Worm (Caenorhabditis elegans) whole organism, L4 larva: ENCODE measurements around the gene K05F1.10.

Experiments used
- F37D6.2 ChIP-seq: sonication (generic microtip); optimal IDR thresholded peaks from 2 replicates; lab custom pipeline; 2016; ENCODE audit warnings: mild to moderate bottlenecking, missing genetic modification characterization, missing compliant biosample characterization
- R02D3.7 ChIP-seq: fragments of 150-350 bp; sonication (generic microtip); optimal IDR thresholded peaks from 3 replicates; lab custom pipeline; 2014; ENCODE audit warnings: missing biosample characterization, missing genetic modification characterization
- T20F7.1 ChIP-seq: fragments of 200-800 bp; sonication (Bioruptor generic); optimal IDR thresholded peaks from 2 replicates; lab custom pipeline; 2018; ENCODE audit warnings: mild to moderate bottlenecking, missing genetic modification characterization, missing compliant biosample characterization
- ZK546.5 ChIP-seq, 2 experiments: sonication (generic microtip); optimal IDR thresholded peaks; 2 replicates each; lab custom pipeline; 2017; ENCODE audit warnings: missing biosample characterization in 2 of 2, missing genetic modification characterization in 2 of 2
- arid-1 ChIP-seq: fragments of 200-800 bp; sonication (Bioruptor generic); conservative IDR thresholded peaks from 2 replicates; pipeline ENCODE4 v1.3.6; 2022; ENCODE audit warnings: missing genetic modification reagents, missing genetic modification characterization, missing compliant biosample characterization
- ceh-20 ChIP-seq: fragments of 200-800 bp; sonication (Bioruptor generic); IDR thresholded peaks from 2 replicates; pipeline ENCODE4 v1.3.6; 2022; ENCODE audit warnings: missing genetic modification reagents, missing genetic modification characterization, missing compliant biosample characterization
- ceh-82 ChIP-seq: sonication (generic microtip); optimal IDR thresholded peaks from 2 replicates; lab custom pipeline; 2017; ENCODE audit warnings: missing biosample characterization, missing genetic modification characterization
- ctbp-1 ChIP-seq: fragments of 200-800 bp; sonication (Bioruptor generic); IDR thresholded peaks from 2 replicates; pipeline ENCODE4 v1.3.6; 2022; ENCODE audit warnings: missing genetic modification reagents, missing genetic modification characterization, missing compliant biosample characterization
- daf-12 ChIP-seq: fragments of 150-350 bp; optimal IDR thresholded peaks from 2 replicates; lab custom pipeline; 2014; ENCODE audit warnings: missing biosample characterization, missing genetic modification reagents, missing genetic modification characterization
- daf-16 ChIP-seq, 3 experiments: sonication (generic microtip); optimal IDR thresholded peaks; 2 replicates each; lab custom pipeline; 2016 to 2017; ENCODE audit warnings: missing genetic modification characterization in 3 of 3, missing genetic modification reagents in 3 of 3, mild to moderate bottlenecking in 2 of 3, missing compliant biosample characterization in 2 of 3, missing biosample characterization in 1 of 3, moderate library complexity in 1 of 3
- daf-19 ChIP-seq: fragments of 200-800 bp; sonication (Bioruptor generic); conservative IDR thresholded peaks from 2 replicates; pipeline ENCODE4 v1.3.6; 2022; ENCODE audit warnings: missing genetic modification characterization, missing compliant biosample characterization
- daf-8 ChIP-seq: fragments of 200-800 bp; sonication (Bioruptor generic); IDR thresholded peaks from 2 replicates; pipeline ENCODE4 v1.3.6; 2022; ENCODE audit warnings: missing genetic modification characterization, missing compliant biosample characterization
- dmd-8 ChIP-seq: fragments of 200-800 bp; sonication (Bioruptor generic); IDR thresholded peaks from 2 replicates; pipeline ENCODE4 v1.3.6; 2022; ENCODE audit warnings: missing genetic modification characterization, missing compliant biosample characterization
- dpl-1 ChIP-seq: fragments of 150-350 bp; optimal IDR thresholded peaks from 2 replicates; lab custom pipeline; 2014; ENCODE audit warnings: missing biosample characterization, missing genetic modification reagents, missing genetic modification characterization
- dve-1 ChIP-seq: sonication (generic microtip); optimal IDR thresholded peaks from 2 replicates; lab custom pipeline; 2017; ENCODE audit warnings: antibody characterized with exemption, mild to moderate bottlenecking, missing genetic modification characterization, missing compliant biosample characterization; ENCODE audit not compliant: insufficient read depth
- egl-43 ChIP-seq: fragments of 200-800 bp; sonication (Bioruptor generic); IDR thresholded peaks from 2 replicates; pipeline ENCODE4 v1.3.6; 2022; ENCODE audit warnings: missing genetic modification reagents, missing genetic modification characterization, missing compliant biosample characterization
- fos-1 ChIP-seq: fragments of 150-350 bp; optimal IDR thresholded peaks from 2 replicates; lab custom pipeline; 2014; ENCODE audit warnings: missing biosample characterization, missing genetic modification characterization
- hlh-30 ChIP-seq: sonication (generic microtip); optimal IDR thresholded peaks from 2 replicates; lab custom pipeline; 2017; ENCODE audit warnings: antibody characterized with exemption, mild to moderate bottlenecking, missing genetic modification characterization, missing compliant biosample characterization; ENCODE audit not compliant: insufficient read depth
- lim-7 ChIP-seq: fragments of 200-800 bp; sonication (Bioruptor generic); IDR thresholded peaks from 2 replicates; pipeline ENCODE4 v1.3.6; 2022; ENCODE audit warnings: missing genetic modification characterization, missing compliant biosample characterization
- lin-13 ChIP-seq: fragments of 150-350 bp; optimal IDR thresholded peaks from 2 replicates; lab custom pipeline; 2014; ENCODE audit warnings: missing biosample characterization, missing genetic modification reagents, missing genetic modification characterization
- lin-15B ChIP-seq: fragments of 150-350 bp; sonication (generic microtip); optimal IDR thresholded peaks from 3 replicates; lab custom pipeline; 2014; ENCODE audit warnings: missing biosample characterization, missing genetic modification characterization
- lin-29 ChIP-seq: fragments of 200-800 bp; sonication (Bioruptor generic); IDR thresholded peaks from 2 replicates; pipeline ENCODE4 v1.3.6; 2022; ENCODE audit warnings: missing genetic modification reagents, missing genetic modification characterization, missing compliant biosample characterization
- lin-38 ChIP-seq: fragments of 200-800 bp; sonication (Bioruptor generic); IDR thresholded peaks from 2 replicates; pipeline ENCODE4 v1.3.6; 2022; ENCODE audit warnings: missing genetic modification reagents, missing genetic modification characterization, missing compliant biosample characterization
- lir-3 ChIP-seq: sonication (generic microtip); optimal IDR thresholded peaks from 2 replicates; lab custom pipeline; 2016; ENCODE audit warnings: mild to moderate bottlenecking, missing genetic modification characterization, missing compliant biosample characterization
- lsy-2 ChIP-seq, 2 experiments: fragments of 150-350 bp in 1 of 2; sonication (generic microtip) in 1 of 2; optimal IDR thresholded peaks; 2 replicates each; lab custom pipeline; 2014 to 2017; ENCODE audit warnings: missing biosample characterization in 2 of 2, missing genetic modification characterization in 2 of 2
- mes-2 ChIP-seq: sonication (generic microtip); optimal IDR thresholded peaks from 2 replicates; lab custom pipeline; 2016; ENCODE audit warnings: missing genotype, mild to moderate bottlenecking, missing genetic modification characterization, missing compliant biosample characterization; ENCODE audit not compliant: poor library complexity, severe bottlenecking
- nhr-11 ChIP-seq: fragments of 150-350 bp; optimal IDR thresholded peaks from 2 replicates; lab custom pipeline; 2014; ENCODE audit warnings: missing biosample characterization, missing genetic modification characterization
- nhr-25 ChIP-seq: sonication (generic microtip); optimal IDR thresholded peaks from 2 replicates; lab custom pipeline; 2017; ENCODE audit warnings: missing genetic modification characterization, mild to moderate bottlenecking, missing compliant biosample characterization, antibody characterized with exemption, moderate library complexity, borderline replicate concordance; ENCODE audit not compliant: insufficient read depth
- nhr-28 ChIP-seq: fragments of 150-350 bp; optimal IDR thresholded peaks from 2 replicates; lab custom pipeline; 2014; ENCODE audit warnings: missing biosample characterization, missing genetic modification characterization
- nhr-6 ChIP-seq: fragments of 150-350 bp; optimal IDR thresholded peaks from 2 replicates; lab custom pipeline; 2014; ENCODE audit warnings: missing biosample characterization, missing genetic modification characterization
- nhr-76 ChIP-seq: fragments of 150-350 bp; optimal IDR thresholded peaks from 2 replicates; lab custom pipeline; 2014; ENCODE audit warnings: missing biosample characterization, missing genetic modification characterization
- rbr-2 ChIP-seq: sonication (generic microtip); optimal IDR thresholded peaks from 2 replicates; lab custom pipeline; 2016; ENCODE audit warnings: missing genotype, missing genetic modification characterization, missing compliant biosample characterization
- saeg-2 ChIP-seq: fragments of 200-800 bp; sonication (Bioruptor generic); IDR thresholded peaks from 2 replicates; pipeline ENCODE4 v1.3.6; 2022; ENCODE audit warnings: missing genetic modification reagents, missing genetic modification characterization, missing compliant biosample characterization
- set-16 ChIP-seq: fragments of 200-800 bp; sonication (Bioruptor generic); IDR thresholded peaks from 2 replicates; pipeline ENCODE4 v1.3.6; 2022; ENCODE audit warnings: missing genetic modification reagents, missing genetic modification characterization, missing compliant biosample characterization
- skn-1 ChIP-seq: fragments of 150-350 bp; optimal IDR thresholded peaks from 2 replicates; lab custom pipeline; 2014; ENCODE audit warnings: missing biosample characterization, missing genetic modification characterization
- spr-3 ChIP-seq: fragments of 200-800 bp; sonication (Bioruptor generic); optimal IDR thresholded peaks from 2 replicates; lab custom pipeline; 2018; ENCODE audit warnings: mild to moderate bottlenecking, missing genetic modification characterization, missing compliant biosample characterization
- unc-130 ChIP-seq: sonication (generic microtip); optimal IDR thresholded peaks from 2 replicates; lab custom pipeline; 2016; ENCODE audit warnings: missing genetic modification reagents, missing genetic modification characterization, missing compliant biosample characterization
- unc-62 ChIP-seq, 3 experiments: fragments of 150-350 bp in 1 of 3; sonication (generic microtip); optimal IDR thresholded peaks in 2 of 3; peaks in 1 of 3; 1 replicate in 1 of 3; 2 replicates in 2 of 3; lab custom pipeline; 2014 to 2017; ENCODE audit warnings: missing biosample characterization in 3 of 3, missing genetic modification characterization in 3 of 3, missing genetic modification reagents in 3 of 3, missing genotype in 1 of 3
- zfp-2 ChIP-seq: sonication (generic microtip); optimal IDR thresholded peaks from 2 replicates; lab custom pipeline; 2016; ENCODE audit warnings: mild to moderate bottlenecking, missing genetic modification characterization, missing compliant biosample characterization
- zfp-3 ChIP-seq: fragments of 200-800 bp; sonication (Bioruptor generic); conservative IDR thresholded peaks from 2 replicates; pipeline ENCODE4 v1.3.6; 2022; ENCODE audit warnings: missing genetic modification reagents, missing genetic modification characterization, missing compliant biosample characterization
- zip-11 ChIP-seq: fragments of 200-800 bp; sonication (Bioruptor generic); IDR thresholded peaks from 2 replicates; pipeline ENCODE4 v1.3.6; 2022; ENCODE audit warnings: missing genetic modification characterization, missing compliant biosample characterization

K05F1.10 gene

ce11 chrII:5841053-5841547 lies 35.8 kb upstream of the K05F1.10 start, which contains the start of gene lec-5:
Gene lec-5 (minus strand): TSS chrII:5841103.
- TF ChIP-seq daf-8 (GFP tag; lab: Robert Waterston, UW) (no peak), daf-16 (GFP tag; optimal IDR thresholded peaks at IDR 0.05; lab: Kevin White, UChicago) (peak in 1 of 2 experiments; percentile 94), daf-16 (tag; optimal IDR thresholded peaks at IDR 0.05; lab: Kevin White, UChicago) (no peak), nhr-11 (tag; lab: Kevin White, UChicago) (peak; percentile 34)

- TF ChIP-seq R02D3.7 (tag; lab: Kevin White, UChicago) (peak; percentile 88), mes-2 (tag; lab: Kevin White, UChicago) (peak; percentile 57), nhr-6 (tag; lab: Kevin White, UChicago) (no peak), rbr-2 (tag; lab: Kevin White, UChicago) (no peak), daf-12 (tag; lab: Kevin White, UChicago) (no peak), F37D6.2 (no peak), daf-16 (GFP tag; optimal IDR thresholded peaks at IDR 0.05; lab: Kevin White, UChicago) (no peak), daf-16 (tag; optimal IDR thresholded peaks at IDR 0.05; lab: Kevin White, UChicago) (peak; percentile 24), dpl-1 (GFP tag; lab: Kevin White, UChicago) (peak; percentile 12), lir-3 (tag; lab: Kevin White, UChicago) (no peak), ceh-20 (no peak), unc-62 (GFP tag; optimal IDR thresholded peaks at IDR 0.05 in 1 of 2; lab: Kevin White, UChicago) (no peak), unc-62 (tag; optimal IDR thresholded peaks at IDR 0.05; lab: Kevin White, UChicago) (no peak), zip-11 (no peak), lsy-2 (tag; optimal IDR thresholded peaks at IDR 0.05; lab: Kevin White, UChicago) (peak in 1 of 2 experiments; percentile 54), lin-38 (GFP tag; lab: Robert Waterston, UW) (no peak), fos-1 (tag; lab: Kevin White, UChicago) (no peak)
These were observed 34.0 kb upstream of the K05F1.10 start, which contains the start of gene ZK1248.19 for ce11 chrII:5839227-5839626. Gene ZK1248.19 (minus strand): TSS chrII:5839414.

DNA sequence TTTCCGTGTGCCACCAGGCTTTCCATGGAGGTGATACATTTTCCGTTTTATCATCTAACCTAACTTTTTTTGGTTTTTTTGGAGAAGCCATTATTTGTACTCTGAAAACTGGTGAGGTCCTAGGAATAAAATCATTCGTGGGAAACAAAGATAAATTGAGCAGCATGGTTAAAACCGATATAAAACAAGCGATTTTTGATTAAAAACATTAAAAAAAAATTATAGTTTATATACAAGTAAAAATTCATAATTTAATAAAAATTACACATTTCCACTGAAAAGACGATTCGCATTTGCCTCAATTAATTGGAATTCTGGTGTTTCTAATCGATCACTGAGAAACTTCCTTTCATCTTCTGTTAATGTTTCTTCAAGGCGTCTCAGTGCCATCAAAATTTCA lies 33.2 kb upstream of the K05F1.10 start, which contains the start of gene ZK1248.15:
ZK1248.15 (minus strand) TSS at position 101 of the 400 bp plus-strand sequence.
- TF ChIP-seq lin-29 (GFP tag; lab: Robert Waterston, UW) (no peak), unc-62 (GFP tag; optimal IDR thresholded peaks at IDR 0.05 in 1 of 2; lab: Kevin White, UChicago) (peak in 1 of 2 experiments; percentile 86), unc-62 (tag; optimal IDR thresholded peaks at IDR 0.05; lab: Kevin White, UChicago) (no peak), ZK546.5 (tag; optimal IDR thresholded peaks at IDR 0.05; lab: Kevin White, UChicago) (no peak), lin-13 (GFP tag; lab: Kevin White, UChicago) (no peak)
- TF ChIP-seq, all 104 proteins: peak for 1

DNA sequence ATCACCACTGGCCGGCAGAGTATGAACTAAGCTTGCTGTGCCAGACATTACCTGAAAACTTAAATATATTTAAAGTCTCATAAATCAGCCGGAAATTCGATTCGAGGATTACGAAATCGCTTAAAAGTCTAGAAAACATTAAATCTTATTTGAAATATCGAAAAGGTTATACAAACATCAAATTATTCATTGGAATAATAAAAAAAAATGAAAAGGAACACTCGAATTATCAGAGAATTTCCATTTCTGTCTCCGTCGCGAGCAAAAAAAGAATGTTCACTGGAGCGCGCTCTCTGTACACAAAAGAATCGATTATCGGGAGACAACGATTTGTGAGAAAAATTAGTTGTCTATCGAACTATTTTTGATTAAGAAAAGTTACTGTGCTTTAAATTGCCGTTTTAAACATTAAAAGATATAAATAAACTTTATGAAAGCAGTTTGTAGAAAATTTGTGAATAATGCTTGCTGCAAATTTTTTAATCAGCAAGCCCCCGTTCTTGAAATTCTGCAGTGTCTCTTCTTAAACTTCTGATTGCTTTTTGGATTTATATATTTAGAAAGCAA lies 31.0 kb upstream of the K05F1.10 start, which contains the start of gene fzo-1:
fzo-1 (minus strand) TSS at position 51 of the 567 bp plus-strand sequence.
- TF ChIP-seq lin-15B (no peak), unc-130 (GFP tag; lab: Kevin White, UChicago) (peak; percentile 41), nhr-76 (tag; lab: Kevin White, UChicago) (no peak), dve-1 (tag; lab: Kevin White, UChicago) (peak; percentile 8), zfp-2 (tag; lab: Kevin White, UChicago) (no peak), hlh-30 (tag; lab: Kevin White, UChicago) (peak; percentile 36), ceh-82 (tag; lab: Kevin White, UChicago) (no peak), lin-13 (GFP tag; lab: Kevin White, UChicago) (no peak), set-16 (GFP tag; lab: Robert Waterston, UW) (no peak), T20F7.1 (GFP tag; lab: Kevin White, UChicago) (peak; percentile 64), nhr-25 (tag; lab: Kevin White, UChicago) (no peak), saeg-2 (GFP tag; lab: Robert Waterston, UW) (no peak), skn-1 (tag; lab: Kevin White, UChicago) (no peak), R02D3.7 (tag; lab: Kevin White, UChicago) (no peak), lim-7 (GFP tag; lab: Robert Waterston, UW) (no peak), dmd-8 (GFP tag; lab: Robert Waterston, UW) (no peak), lin-38 (GFP tag; lab: Robert Waterston, UW) (no peak; the same call in none of the 2 replicates), ctbp-1 (no peak), zfp-3 (GFP tag; lab: Robert Waterston, UW) (no peak), nhr-28 (tag; lab: Kevin White, UChicago) (no peak), arid-1 (no peak), daf-19 (no peak), spr-3 (GFP tag; lab: Kevin White, UChicago) (no peak), nhr-6 (tag; lab: Kevin White, UChicago) (peak; percentile 57), egl-43 (no peak)
